Worm (Caenorhabditis elegans) whole organism, L1 larva: ENCODE results near the gene F10E9.3.

Source experiments
- C16A3.4 ChIP-seq: fragments of 150-350 bp; optimal IDR thresholded peaks from 2 replicates; lab custom pipeline; 2014; ENCODE audit warnings: missing biosample characterization, missing genetic modification characterization
- F16B12.6 ChIP-seq: fragments of 150-350 bp; optimal IDR thresholded peaks from 2 replicates; lab custom pipeline; 2014; ENCODE audit warnings: missing biosample characterization, missing genetic modification characterization
- Y116A8C.19 ChIP-seq: sonication (generic microtip); optimal IDR thresholded peaks from 2 replicates; lab custom pipeline; 2016; ENCODE audit warnings: missing compliant biosample characterization, missing genetic modification characterization, borderline replicate concordance
- alr-1 ChIP-seq: fragments of 200-800 bp; sonication (Bioruptor generic); optimal IDR thresholded peaks from 2 replicates; lab custom pipeline; 2018; ENCODE audit warnings: borderline replicate concordance, mild to moderate bottlenecking, missing genetic modification characterization, missing compliant biosample characterization
- ama-1 ChIP-seq: fragments of 150-350 bp; optimal IDR thresholded peaks from 2 replicates; lab custom pipeline; 2014
- blmp-1 ChIP-seq: fragments of 150-350 bp; optimal IDR thresholded peaks from 2 replicates; lab custom pipeline; 2014; ENCODE audit warnings: missing biosample characterization, missing genetic modification characterization
- ceh-63 ChIP-seq: fragments of 200-800 bp; sonication (Bioruptor generic); optimal IDR thresholded peaks from 2 replicates; lab custom pipeline; 2018; ENCODE audit warnings: mild to moderate bottlenecking, missing genetic modification characterization, missing compliant biosample characterization
- ceh-8 ChIP-seq: fragments of 200-800 bp; sonication (Bioruptor generic); optimal IDR thresholded peaks from 2 replicates; lab custom pipeline; 2018; ENCODE audit warnings: mild to moderate bottlenecking, missing genetic modification characterization, moderate library complexity, missing compliant biosample characterization
- ceh-88 ChIP-seq: fragments of 200-800 bp; sonication (Bioruptor generic); IDR thresholded peaks from 2 replicates; pipeline ENCODE4 v1.3.6; 2022; ENCODE audit warnings: missing genetic modification characterization, missing compliant biosample characterization
- efl-1 ChIP-seq, 4 experiments: fragments of 150-350 bp; optimal IDR thresholded peaks in 3 of 4; peaks in 1 of 4; 1 replicate in 1 of 4; 2 replicates in 3 of 4; lab custom pipeline; 2014; ENCODE audit warnings: missing biosample characterization in 2 of 4, missing genetic modification characterization in 2 of 4, missing genetic modification reagents in 2 of 4
- efl-3 ChIP-seq: fragments of 200-800 bp; sonication (Bioruptor generic); optimal IDR thresholded peaks from 2 replicates; lab custom pipeline; 2018; ENCODE audit warnings: mild to moderate bottlenecking, missing genetic modification characterization, missing compliant biosample characterization
- elt-2 ChIP-seq: sonication (generic microtip); optimal IDR thresholded peaks from 2 replicates; lab custom pipeline; 2016; ENCODE audit warnings: missing genetic modification characterization, mild to moderate bottlenecking, inconsistent platforms, missing compliant biosample characterization, missing genetic modification reagents
- fkh-10 ChIP-seq: sonication (generic microtip); optimal IDR thresholded peaks from 2 replicates; lab custom pipeline; 2017; ENCODE audit warnings: missing biosample characterization, missing genetic modification reagents, missing genetic modification characterization
- grh-1 ChIP-seq: fragments of 200-800 bp; sonication (Bioruptor generic); IDR thresholded peaks from 2 replicates; pipeline ENCODE4 v1.3.6; 2022; ENCODE audit warnings: missing genetic modification reagents, missing genetic modification characterization, missing compliant biosample characterization
- hlh-17 ChIP-seq: fragments of 200-800 bp; sonication (Bioruptor generic); optimal IDR thresholded peaks from 2 replicates; lab custom pipeline; 2018; ENCODE audit warnings: missing genetic modification characterization, mild to moderate bottlenecking, missing compliant biosample characterization, moderate library complexity, borderline replicate concordance
- hlh-4 ChIP-seq: sonication (generic microtip); optimal IDR thresholded peaks from 2 replicates; lab custom pipeline; 2016; ENCODE audit warnings: mild to moderate bottlenecking, missing genetic modification characterization, missing compliant biosample characterization
- irx-1 ChIP-seq: sonication (generic microtip); optimal IDR thresholded peaks from 2 replicates; lab custom pipeline; 2016; ENCODE audit warnings: missing genetic modification characterization, missing compliant biosample characterization
- jun-1 ChIP-seq: fragments of 150-350 bp; optimal IDR thresholded peaks from 2 replicates; lab custom pipeline; 2014; ENCODE audit warnings: missing biosample characterization, missing genetic modification reagents, missing genetic modification characterization
- lin-14 ChIP-seq: fragments of 200-800 bp; sonication (Bioruptor generic); optimal IDR thresholded peaks from 2 replicates; lab custom pipeline; 2018; ENCODE audit warnings: mild to moderate bottlenecking, missing genetic modification characterization, moderate library complexity, missing compliant biosample characterization
- lir-3 ChIP-seq: sonication (generic microtip); optimal IDR thresholded peaks from 2 replicates; lab custom pipeline; 2016; ENCODE audit warnings: mild to moderate bottlenecking, missing genetic modification characterization, moderate library complexity, missing compliant biosample characterization; ENCODE audit not compliant: poor library complexity
- lsy-2 ChIP-seq, 2 experiments: fragments of 150-350 bp; optimal IDR thresholded peaks; 2 replicates each; lab custom pipeline; 2014; ENCODE audit warnings: missing biosample characterization in 2 of 2, missing genetic modification characterization in 2 of 2
- mdl-1 ChIP-seq, 2 experiments: fragments of 150-350 bp; optimal IDR thresholded peaks; 2 replicates each; lab custom pipeline; 2014 to 2017; ENCODE audit warnings: missing biosample characterization in 2 of 2, missing genetic modification characterization in 2 of 2, inconsistent platforms in 1 of 2
- mep-1 ChIP-seq: fragments of 150-350 bp; optimal IDR thresholded peaks from 2 replicates; lab custom pipeline; 2014; ENCODE audit warnings: missing biosample characterization, missing genetic modification characterization
- nhr-11 ChIP-seq: fragments of 150-350 bp; optimal IDR thresholded peaks from 2 replicates; lab custom pipeline; 2014; ENCODE audit warnings: missing biosample characterization, missing genetic modification characterization
- nhr-19 ChIP-seq: fragments of 200-800 bp; sonication (Bioruptor generic); conservative IDR thresholded peaks from 2 replicates; pipeline ENCODE4 v1.3.6; 2022; ENCODE audit warnings: missing genetic modification characterization, missing compliant biosample characterization
- nhr-47 ChIP-seq: sonication (generic microtip); optimal IDR thresholded peaks from 2 replicates; lab custom pipeline; 2016; ENCODE audit warnings: mild to moderate bottlenecking, missing genetic modification characterization, moderate library complexity, missing compliant biosample characterization
- nhr-84 ChIP-seq: sonication (generic microtip); optimal IDR thresholded peaks from 2 replicates; lab custom pipeline; 2017; ENCODE audit warnings: missing biosample characterization, missing genetic modification characterization
- nhr-85 ChIP-seq: sonication (generic microtip); peaks from one replicate; lab custom pipeline; 2016; ENCODE audit warnings: missing genetic modification characterization, inconsistent platforms, missing compliant biosample characterization
- nhr-90 ChIP-seq: sonication (generic microtip); optimal IDR thresholded peaks from 2 replicates; lab custom pipeline; 2016; ENCODE audit warnings: mild to moderate bottlenecking, missing genetic modification characterization, missing compliant biosample characterization; ENCODE audit not compliant: poor library complexity
- pax-3 ChIP-seq: fragments of 200-800 bp; sonication (Bioruptor generic); optimal IDR thresholded peaks from 2 replicates; lab custom pipeline; 2018; ENCODE audit warnings: mild to moderate bottlenecking, missing genetic modification characterization, moderate library complexity, missing compliant biosample characterization
- rnt-1 ChIP-seq: sonication (generic microtip); optimal IDR thresholded peaks from 2 replicates; lab custom pipeline; 2016; ENCODE audit warnings: mild to moderate bottlenecking, missing genetic modification characterization, moderate library complexity, missing compliant biosample characterization
- sup-37 ChIP-seq: fragments of 200-800 bp; sonication (Bioruptor generic); optimal IDR thresholded peaks from 2 replicates; lab custom pipeline; 2018; ENCODE audit warnings: mild to moderate bottlenecking, missing genetic modification characterization, missing compliant biosample characterization
- swsn-7 ChIP-seq: sonication (generic microtip); optimal IDR thresholded peaks from 2 replicates; lab custom pipeline; 2016; ENCODE audit warnings: missing genetic modification characterization, missing compliant biosample characterization
- tbx-2 ChIP-seq: sonication (generic microtip); optimal IDR thresholded peaks from 2 replicates; lab custom pipeline; 2016; ENCODE audit warnings: missing genetic modification characterization, missing compliant biosample characterization
- unc-130 ChIP-seq: fragments of 150-350 bp; optimal IDR thresholded peaks from 2 replicates; lab custom pipeline; 2017; ENCODE audit warnings: missing biosample characterization, missing genetic modification characterization, inconsistent platforms
- unc-86 ChIP-seq: sonication (generic microtip); optimal IDR thresholded peaks from 2 replicates; lab custom pipeline; 2016; ENCODE audit warnings: missing genetic modification characterization, missing compliant biosample characterization
- zip-4 ChIP-seq: fragments of 200-800 bp; sonication (Bioruptor generic); optimal IDR thresholded peaks from 2 replicates; lab custom pipeline; 2018; ENCODE audit warnings: mild to moderate bottlenecking, missing genetic modification characterization, moderate library complexity, missing compliant biosample characterization
- ztf-11 ChIP-seq, 2 experiments: sonication (generic microtip); optimal IDR thresholded peaks; 2 replicates each; lab custom pipeline; 2016 to 2017; ENCODE audit warnings: missing genetic modification characterization in 2 of 2, missing biosample characterization in 1 of 2, missing compliant biosample characterization in 1 of 2
- ztf-4 ChIP-seq: fragments of 150-350 bp; optimal IDR thresholded peaks from 2 replicates; lab custom pipeline; 2014; ENCODE audit warnings: missing biosample characterization, missing genetic modification characterization

Gene F10E9.3

ce11 chrIII:8275871-8276270 lies 34.9 kb upstream of the F10E9.3 start, which contains the start of gene clec-160:
Gene clec-160, minus strand, starts transcription at chrIII:8275971.
- no peak for TF ChIP-seq mdl-1 (tag; optimal IDR thresholded peaks at IDR 0.05; lab: Kevin White, UChicago)
- no peak for TF ChIP-seq nhr-85 (tag; lab: Kevin White, UChicago)
- TF ChIP-seq unc-130 (tag; lab: Kevin White, UChicago) = no peak

DNA sequence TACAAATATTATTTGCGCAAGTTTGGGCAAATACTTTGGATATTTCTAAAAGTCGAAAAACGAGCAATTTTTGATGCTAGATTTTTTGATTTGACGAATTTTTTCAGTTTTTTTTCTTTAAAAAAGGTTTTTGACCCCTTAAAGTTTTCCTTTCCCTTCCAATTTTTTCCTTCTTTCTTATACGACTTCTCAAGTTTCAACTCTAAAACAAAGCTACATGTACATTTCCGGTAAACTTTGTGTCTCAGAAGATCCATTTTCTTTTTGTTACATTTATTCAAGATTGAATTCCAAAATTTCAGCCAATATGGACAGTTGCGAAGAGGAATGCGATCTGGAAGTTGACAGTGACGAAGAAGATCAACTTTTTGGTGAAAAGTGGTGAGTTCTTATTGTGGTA lies 32.0 kb upstream of the F10E9.3 start, which contains the start of gene mig-10:
TSS of gene mig-10 (plus strand) at position 301 of the 400 bp plus-strand sequence.
- no peak for TF ChIP-seq grh-1
- no peak for TF ChIP-seq C16A3.4 (tag; lab: Kevin White, UChicago)
- TF ChIP-seq ceh-8 (GFP tag; lab: Kevin White, UChicago) = no peak
- no peak for TF ChIP-seq mep-1
- no peak for TF ChIP-seq alr-1 (tag; lab: Kevin White, UChicago)
- no peak for TF ChIP-seq ztf-4 (tag; lab: Kevin White, UChicago)
- no peak for TF ChIP-seq sup-37 (GFP tag; lab: Kevin White, UChicago)
- no peak for TF ChIP-seq fkh-10
- no peak for TF ChIP-seq nhr-47 (tag; lab: Kevin White, UChicago)

DNA sequence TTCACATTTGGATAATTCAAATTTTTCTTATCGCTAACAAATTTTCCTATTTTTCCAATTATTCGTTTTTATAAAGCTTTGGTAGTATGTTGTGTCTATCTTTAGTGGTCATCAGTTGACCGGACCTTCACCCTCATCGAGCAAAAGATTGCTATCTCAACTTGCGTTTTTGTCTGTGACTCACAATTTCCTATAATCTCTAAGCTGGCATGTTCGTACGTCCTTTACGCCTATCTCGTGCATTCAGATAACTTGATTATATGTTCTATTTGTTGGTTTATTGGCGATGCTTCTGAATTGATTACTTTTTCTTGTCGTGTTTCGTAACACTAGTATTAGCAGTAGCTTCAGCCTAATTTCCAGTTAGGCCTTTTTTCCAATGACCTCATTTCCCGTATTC lies 31.2 kb upstream of the F10E9.3 start:
- no peak for TF ChIP-seq C16A3.4 (tag; lab: Kevin White, UChicago)

DNA sequence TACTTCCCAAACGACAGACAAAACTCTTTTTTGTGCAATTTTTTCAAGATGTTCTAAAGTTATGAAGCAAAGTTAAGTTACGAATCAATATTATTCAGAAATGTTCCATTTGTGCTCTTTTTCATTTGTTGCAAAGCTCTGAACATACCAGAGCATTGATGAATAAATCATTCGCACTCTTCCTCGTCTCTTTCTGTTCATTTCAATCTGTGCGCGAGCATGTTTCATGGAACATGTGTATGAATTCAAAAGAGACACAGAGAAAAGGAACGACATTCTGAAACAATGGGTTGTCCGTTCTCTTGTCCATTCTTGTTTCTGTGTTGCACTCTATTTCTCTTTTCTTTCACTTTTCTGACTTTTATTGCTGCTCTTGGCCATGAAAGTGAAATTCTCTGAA lies 30.5 kb upstream of the F10E9.3 start:
- TF ChIP-seq mep-1 (no peak), efl-1 (optimal IDR thresholded peaks at IDR 0.05; lab: Kevin White, UChicago) (no peak), efl-1 (GFP tag; optimal IDR thresholded peaks at IDR 0.05 in 1 of 2; lab: Kevin White, UChicago) (no peak), nhr-19 (GFP tag; lab: Robert Waterston, UW) (no peak), pax-3 (no peak)

DNA sequence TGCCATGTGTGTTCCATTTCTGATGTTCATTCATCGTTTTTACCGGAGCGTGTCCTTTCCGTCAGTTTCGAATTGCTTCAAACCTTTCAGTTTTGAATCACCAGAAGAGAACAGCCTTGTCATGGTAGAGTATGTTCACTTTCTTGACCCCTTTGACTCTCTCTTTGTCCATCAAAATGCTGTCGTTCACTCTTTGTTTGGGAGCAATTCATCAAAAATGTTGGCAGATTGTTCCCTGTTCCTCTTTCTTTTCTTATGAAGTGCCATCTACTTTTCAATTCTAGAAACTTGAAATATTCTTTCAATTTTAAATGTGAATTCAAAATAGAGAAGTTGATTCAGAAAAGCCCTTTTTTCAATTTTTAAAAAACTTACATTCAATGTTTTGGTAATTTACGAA lies 29.5 kb upstream of the F10E9.3 start:
- no peak for TF ChIP-seq blmp-1 (tag; lab: Kevin White, UChicago)
- TF ChIP-seq ceh-63 (GFP tag; lab: Kevin White, UChicago) = no peak
- no peak for TF ChIP-seq lir-3 (tag; lab: Kevin White, UChicago)
- TF ChIP-seq rnt-1 (tag; lab: Kevin White, UChicago) = no peak
- TF ChIP-seq nhr-11 (tag; lab: Kevin White, UChicago) = no peak
- TF ChIP-seq ceh-88 (GFP tag; lab: Robert Waterston, UW) = no peak
- no peak for TF ChIP-seq Y116A8C.19 (tag; lab: Kevin White, UChicago)
- TF ChIP-seq jun-1 (tag; lab: Kevin White, UChicago) = no peak
- no peak for TF ChIP-seq zip-4 (GFP tag; lab: Kevin White, UChicago)
- no peak for TF ChIP-seq sup-37 (GFP tag; lab: Kevin White, UChicago)
- no peak for TF ChIP-seq swsn-7 (tag; lab: Kevin White, UChicago)
- no peak for TF ChIP-seq efl-1 (optimal IDR thresholded peaks at IDR 0.05; lab: Kevin White, UChicago)
- no peak for TF ChIP-seq efl-1 (GFP tag; optimal IDR thresholded peaks at IDR 0.05 in 1 of 2; lab: Kevin White, UChicago)
- no peak for TF ChIP-seq hlh-17 (GFP tag; lab: Kevin White, UChicago)
- TF ChIP-seq ama-1 (lab: Kevin White, UChicago) = no peak
- TF ChIP-seq efl-3 = no peak
- TF ChIP-seq F16B12.6 (tag; lab: Kevin White, UChicago) = no peak
- no peak for TF ChIP-seq nhr-84
- TF ChIP-seq nhr-90 = no peak
- no peak for TF ChIP-seq ztf-4 (tag; lab: Kevin White, UChicago)
- TF ChIP-seq pax-3 = no peak

DNA sequence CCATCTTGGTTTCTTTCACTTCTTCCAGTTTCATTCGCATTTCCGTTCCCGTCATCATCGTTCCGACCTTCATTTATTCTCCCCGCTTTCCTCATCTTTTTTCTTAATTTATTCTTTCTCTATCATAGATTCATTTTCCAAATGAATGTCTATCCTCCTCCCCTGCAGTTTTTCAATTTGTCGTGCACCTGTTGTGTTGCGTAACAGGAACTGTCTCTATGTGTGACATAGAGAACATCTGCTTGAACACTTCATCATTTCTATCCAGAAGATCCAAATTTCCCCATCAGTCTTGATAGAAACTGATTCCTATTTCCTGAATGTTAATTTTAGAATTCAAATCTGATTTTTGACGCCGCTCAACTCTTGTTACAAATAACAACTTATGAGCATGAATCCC lies 27.3 kb upstream of the F10E9.3 start:
- TF ChIP-seq fkh-10 = no peak
- no peak for TF ChIP-seq lin-14 (GFP tag; lab: Kevin White, UChicago)
- peak; percentile 47 for TF ChIP-seq tbx-2 (tag; lab: Kevin White, UChicago)
- no peak for TF ChIP-seq lsy-2 (tag; optimal IDR thresholded peaks at IDR 0.05; lab: Kevin White, UChicago)
- no peak for TF ChIP-seq hlh-4 (tag; lab: Kevin White, UChicago)
- no peak for TF ChIP-seq nhr-47 (tag; lab: Kevin White, UChicago)
- no peak for TF ChIP-seq irx-1 (tag; lab: Kevin White, UChicago)
- TF ChIP-seq elt-2 (tag; lab: Kevin White, UChicago) = no peak
- no peak for TF ChIP-seq ceh-8 (GFP tag; lab: Kevin White, UChicago)
- peak; percentile 3 for TF ChIP-seq unc-86 (tag; lab: Kevin White, UChicago)
- peak; percentile 54 for TF ChIP-seq nhr-85 (tag; lab: Kevin White, UChicago)
- TF ChIP-seq ztf-11 (tag; optimal IDR thresholded peaks at IDR 0.05; lab: Kevin White, UChicago) = peak in 1 of 2 experiments; percentile 69
